Fruit fly (Drosophila melanogaster): Measurements from ENCODE around the gene Ibf1.

Ibf1 gene

dm6 chr3R:9229075-9229835, 29.5 kb upstream of the Ibf1 start (continued):
- TF ChIP-seq tio (GFP tag; optimal IDR thresholded peaks at IDR 0.05) = peak; percentile 76
- TF ChIP-seq nau (GFP tag; optimal IDR thresholded peaks at IDR 0.05) = peak; percentile 29
- TF ChIP-seq mld (GFP tag; IDR thresholded peaks at IDR 0.05; ENCODE audit: partially characterized antibody) = no peak
- TF ChIP-seq z (GFP tag; IDR thresholded peaks at IDR 0.05) = peak; percentile 46; the same call in 1 of the 3 replicates
- no peak for TF ChIP-seq CG6175 (GFP tag; IDR thresholded peaks at IDR 0.05)
- peak in 1 of 2 experiments; percentile 33 for TF ChIP-seq tll (GFP tag; optimal IDR thresholded peaks at IDR 0.05)
- no peak for TF ChIP-seq Scr (GFP tag; IDR thresholded peaks at IDR 0.05; ENCODE audit: partially characterized antibody)
- TF ChIP-seq sens-2 (GFP tag; IDR thresholded peaks at IDR 0.05) = peak; percentile 55
- peak; percentile 90 for TF ChIP-seq CG10979 (tag; optimal IDR thresholded peaks at IDR 0.05)
- TF ChIP-seq CG12299 (tag; optimal IDR thresholded peaks at IDR 0.05) = no peak
- no peak for TF ChIP-seq Lim3 (GFP tag; IDR thresholded peaks at IDR 0.05)
- peak; percentile 54 for TF ChIP-seq CG15479 (GFP tag; optimal IDR thresholded peaks at IDR 0.05)
- TF ChIP-seq CG11504 (tag; optimal IDR thresholded peaks at IDR 0.05) = peak; percentile 78
- no peak for TF ChIP-seq aop (GFP tag; IDR thresholded peaks at IDR 0.05)
- TF ChIP-seq cg (GFP tag; optimal IDR thresholded peaks at IDR 0.05) = peak; percentile 69
- TF ChIP-seq ERR (GFP tag; optimal IDR thresholded peaks at IDR 0.05) = no peak
- TF ChIP-seq CG2129 (GFP tag; IDR thresholded peaks at IDR 0.05; ENCODE audit: partially characterized antibody) = no peak
- no peak for TF ChIP-seq Opbp (GFP tag; IDR thresholded peaks at IDR 0.05; ENCODE audit: partially characterized antibody)
- TF ChIP-seq CG7357 (GFP tag; IDR thresholded peaks at IDR 0.05) = peak; percentile 36; the same call in 1 of the 3 replicates
- peak; percentile 77 for TF ChIP-seq crol (GFP tag; IDR thresholded peaks at IDR 0.05)
- TF ChIP-seq CG13894 (tag; optimal IDR thresholded peaks at IDR 0.05) = no peak
- no peak for TF ChIP-seq h (optimal IDR thresholded peaks at IDR 0.05)
- TF ChIP-seq HLHmδ (GFP tag; optimal IDR thresholded peaks at IDR 0.05) = peak; percentile 81
- TF ChIP-seq ken (GFP tag; IDR thresholded peaks at IDR 0.05) = peak; percentile 69; the same call in 2 of the 3 replicates
- TF ChIP-seq lola (GFP tag; optimal IDR thresholded peaks at IDR 0.05) = peak in 1 of 3 experiments; percentile 90
- TF ChIP-seq CG1529 (GFP tag; optimal IDR thresholded peaks at IDR 0.05) = peak; percentile 65
- TF ChIP-seq CG2116 (GFP tag; optimal IDR thresholded peaks at IDR 0.05) = peak; percentile 50
- TF ChIP-seq Ets65A (GFP tag) = peak; percentile 97
- TF ChIP-seq CG4707 (GFP tag; optimal IDR thresholded peaks at IDR 0.05) = no peak
- peak; percentile 49 for TF ChIP-seq CG18619 (GFP tag; optimal IDR thresholded peaks at IDR 0.05)
- TF ChIP-seq odd (GFP tag; optimal IDR thresholded peaks at IDR 0.05) = peak; percentile 39
- peak; percentile 47 for TF ChIP-seq Vsx1 (GFP tag; optimal IDR thresholded peaks at IDR 0.05)
- no peak for TF ChIP-seq pita (GFP tag; optimal IDR thresholded peaks at IDR 0.05)
- no peak for TF ChIP-seq fd3F (GFP tag; optimal IDR thresholded peaks at IDR 0.05)
- peak; percentile 52 for TF ChIP-seq Myb (GFP tag; optimal IDR thresholded peaks at IDR 0.05)
- TF ChIP-seq CG18011 (GFP tag; optimal IDR thresholded peaks at IDR 0.05) = peak; percentile 48
- peak; percentile 72 for TF ChIP-seq grau (tag; optimal IDR thresholded peaks at IDR 0.05)
- TF ChIP-seq CG7271 (tag; optimal IDR thresholded peaks at IDR 0.05) = no peak
- TF ChIP-seq al (GFP tag; IDR thresholded peaks at IDR 0.05) = 0 out of 2 replicates have a peak, but pooled peaks have one; percentile 23
- peak; percentile 18 for TF ChIP-seq YL-1 (GFP tag; optimal IDR thresholded peaks at IDR 0.05)
- peak; percentile 52 for TF ChIP-seq NK7.1 (GFP tag; optimal IDR thresholded peaks at IDR 0.05)
- peak; percentile 61 for TF ChIP-seq peb (GFP tag; IDR thresholded peaks at IDR 0.05)
- TF ChIP-seq ara (GFP tag; IDR thresholded peaks at IDR 0.05) = peak; percentile 86
- TF ChIP-seq ind (GFP tag; optimal IDR thresholded peaks at IDR 0.05) = peak; percentile 74
- TF ChIP-seq toy (GFP tag; IDR thresholded peaks at IDR 0.05) = no peak
- peak; percentile 52 for TF ChIP-seq cwo (GFP tag; optimal IDR thresholded peaks at IDR 0.05)
- TF ChIP-seq CG1832 (GFP tag; optimal IDR thresholded peaks at IDR 0.05) = peak; percentile 82
- TF ChIP-seq CG10274 (GFP tag; optimal IDR thresholded peaks at IDR 0.05) = no peak
